Worm (Caenorhabditis elegans) whole organism, mixed stage, embryonic: ENCODE results near the gene F59G1.4.

ENCODE experiments used
- drap-1 ChIP-seq: fragments of 200-800 bp; sonication (Bioruptor generic); optimal IDR thresholded peaks from 3 replicates; lab custom pipeline; 2018; ENCODE audit warnings: mild to moderate bottlenecking, missing genetic modification characterization, missing compliant biosample characterization
- elt-1 ChIP-seq: sonication (generic microtip); optimal IDR thresholded peaks from 2 replicates; lab custom pipeline; 2017; ENCODE audit warnings: missing genetic modification characterization, mild to moderate bottlenecking, missing compliant biosample characterization, antibody characterized with exemption, moderate library complexity, borderline replicate concordance; ENCODE audit not compliant: insufficient read depth
- elt-3 ChIP-seq: fragments of 150-350 bp; optimal IDR thresholded peaks from 2 replicates; lab custom pipeline; 2014; ENCODE audit warnings: missing biosample characterization, missing genetic modification characterization
- mab-5 ChIP-seq: fragments of 150-350 bp; optimal IDR thresholded peaks from 2 replicates; lab custom pipeline; 2014; ENCODE audit warnings: missing biosample characterization, missing genetic modification characterization
- nhr-237 ChIP-seq: fragments of 150-350 bp; optimal IDR thresholded peaks from 2 replicates; lab custom pipeline; 2014; ENCODE audit warnings: missing biosample characterization, missing genetic modification characterization
- pha-4 ChIP-seq: fragments of 150-350 bp; optimal IDR thresholded peaks from 2 replicates; lab custom pipeline; 2018; ENCODE audit warnings: missing biosample characterization, missing genetic modification reagents, missing genetic modification characterization
- ztf-11 ChIP-seq: fragments of 150-350 bp; optimal IDR thresholded peaks from 2 replicates; lab custom pipeline; 2014; ENCODE audit warnings: missing biosample characterization, missing genetic modification characterization

- TF ChIP-seq elt-1 (tag; lab: Kevin White, UChicago) (no peak), drap-1 (no peak), mab-5 (tag; lab: Kevin White, UChicago) (no peak), pha-4 (no peak), nhr-237 (tag; lab: Kevin White, UChicago) (no peak), ztf-11 (no peak), elt-3 (tag; lab: Kevin White, UChicago) (no peak)
These were observed 15.3 kb upstream of the F59G1.4 start for ce11 chrII:5880677-5881076.
